Fruit fly (Drosophila melanogaster) whole organism, embryonic: ENCODE measurements around the gene CG4297.

Source experiments
- Adf1 ChIP-seq: fragments of 200-800 bp; sonication (Bioruptor generic); IDR thresholded peaks from 2 replicates; pipeline ENCODE4 v1.3.6; 2022; ENCODE audit warnings: missing biosample characterization, missing genetic modification characterization
- Atf6 ChIP-seq: fragments of 200-800 bp; sonication (Bioruptor generic); IDR thresholded peaks from 2 replicates; pipeline ENCODE4 v1.3.6; 2022; ENCODE audit warnings: missing biosample characterization, missing genetic modification characterization
- B-H2 ChIP-seq: fragments of 200-800 bp; sonication (Bioruptor generic); optimal IDR thresholded peaks from 2 replicates; lab custom pipeline; 2018; ENCODE audit warnings: missing biosample characterization, mild to moderate bottlenecking, missing genetic modification characterization
- CG10274 ChIP-seq: fragments of 200-800 bp; sonication (Bioruptor generic); optimal IDR thresholded peaks from 3 replicates; lab custom pipeline; 2017; ENCODE audit warnings: missing biosample characterization, mild to moderate bottlenecking, missing genetic modification characterization
- CG11560 ChIP-seq: fragments of 200-800 bp; sonication (Bioruptor generic); IDR thresholded peaks from 3 replicates; pipeline ENCODE4 v1.3.6; 2022; ENCODE audit warnings: missing biosample characterization, missing genetic modification characterization
- CG12769 ChIP-seq: fragments of 200-800 bp; sonication (Bioruptor generic); optimal IDR thresholded peaks from 2 replicates; lab custom pipeline; 2019; ENCODE audit warnings: missing biosample characterization, mild to moderate bottlenecking, missing genetic modification characterization, moderate library complexity
- CG15269 ChIP-seq: fragments of 200-800 bp; sonication (Bioruptor generic); optimal IDR thresholded peaks from 2 replicates; lab custom pipeline; 2018; ENCODE audit warnings: missing biosample characterization, mild to moderate bottlenecking, missing genetic modification characterization, moderate library complexity
- CG1602 ChIP-seq: fragments of 200-800 bp; sonication (Bioruptor generic); optimal IDR thresholded peaks from 3 replicates; lab custom pipeline; 2016; ENCODE audit warnings: missing biosample characterization, missing genetic modification characterization
- CG1603 ChIP-seq: fragments of 200-800 bp; sonication (Bioruptor generic); optimal IDR thresholded peaks from 2 replicates; lab custom pipeline; 2019; ENCODE audit warnings: missing biosample characterization, mild to moderate bottlenecking, missing genetic modification characterization, moderate library complexity
- CG17612 ChIP-seq: fragments of 200-800 bp; sonication (Bioruptor generic); IDR thresholded peaks from 2 replicates; pipeline ENCODE4 v1.3.6; 2022; ENCODE audit warnings: missing biosample characterization, missing genetic modification characterization
- CG17912 ChIP-seq: fragments of 200-800 bp; sonication (Bioruptor generic); optimal IDR thresholded peaks from 2 replicates; lab custom pipeline; 2018; ENCODE audit warnings: missing biosample characterization, mild to moderate bottlenecking, missing genetic modification characterization
- CG4282 ChIP-seq: fragments of 200-800 bp; sonication (Bioruptor generic); optimal IDR thresholded peaks from 2 replicates; lab custom pipeline; 2016; ENCODE audit warnings: missing biosample characterization, missing genetic modification characterization
- CG4707 ChIP-seq: fragments of 200-800 bp; sonication (Bioruptor generic); optimal IDR thresholded peaks from 2 replicates; lab custom pipeline; 2018; ENCODE audit warnings: missing biosample characterization, mild to moderate bottlenecking, missing genetic modification characterization, moderate library complexity
- CG5953 ChIP-seq: fragments of 200-800 bp; sonication (Bioruptor generic); IDR thresholded peaks from 2 replicates; pipeline ENCODE4 v1.3.6; 2022; ENCODE audit warnings: missing biosample characterization, missing genetic modification characterization
- CG7271 ChIP-seq: fragments of 200-800 bp; sonication (Bioruptor generic); optimal IDR thresholded peaks from 2 replicates; lab custom pipeline; 2018; ENCODE audit warnings: missing biosample characterization, mild to moderate bottlenecking, missing genetic modification characterization, moderate library complexity
- CG7372 ChIP-seq: fragments of 200-800 bp; sonication (Bioruptor generic); IDR thresholded peaks from 2 replicates; pipeline ENCODE4 v1.3.6; 2022; ENCODE audit warnings: missing biosample characterization, missing genetic modification characterization
- CG8359 ChIP-seq: fragments of 200-800 bp; sonication (Bioruptor generic); optimal IDR thresholded peaks from 2 replicates; lab custom pipeline; 2017; ENCODE audit warnings: missing biosample characterization, mild to moderate bottlenecking, missing genetic modification characterization, borderline replicate concordance
- CG9727 ChIP-seq: fragments of 200-800 bp; sonication (Bioruptor generic); optimal IDR thresholded peaks from 3 replicates; lab custom pipeline; 2017; ENCODE audit warnings: missing biosample characterization, mild to moderate bottlenecking, missing genetic modification characterization
- Dad ChIP-seq: fragments of 200-800 bp; sonication (Bioruptor generic); optimal IDR thresholded peaks from 3 replicates; lab custom pipeline; 2016; ENCODE audit warnings: missing biosample characterization, missing genetic modification characterization
- Dbx ChIP-seq: fragments of 200-800 bp; sonication (Bioruptor generic); IDR thresholded peaks from 3 replicates; pipeline ENCODE4 v1.3.6; 2022; ENCODE audit warnings: missing biosample characterization, missing genetic modification characterization
- Dek ChIP-seq: fragments of 200-800 bp; sonication (Bioruptor generic); optimal IDR thresholded peaks from 3 replicates; lab custom pipeline; 2019; ENCODE audit warnings: missing biosample characterization, mild to moderate bottlenecking, missing genetic modification characterization, moderate library complexity
- Dll ChIP-seq: fragments of 200-800 bp; sonication (Bioruptor generic); IDR thresholded peaks from 4 replicates; pipeline ENCODE4 v1.3.6; 2022; ENCODE audit warnings: missing biosample characterization, missing genetic modification characterization; ENCODE audit not compliant: partially characterized antibody
- Doc2 ChIP-seq: fragments of 200-800 bp; sonication (Bioruptor generic); IDR thresholded peaks from 2 replicates; pipeline ENCODE4 v1.3.6; 2022; ENCODE audit warnings: missing biosample characterization, missing genetic modification characterization
- Elba2 ChIP-seq: fragments of 200-800 bp; sonication (Bioruptor generic); optimal IDR thresholded peaks from 3 replicates; lab custom pipeline; 2016; ENCODE audit warnings: missing biosample characterization, missing genetic modification characterization
- HHEX ChIP-seq: fragments of 200-800 bp; sonication (Bioruptor generic); optimal IDR thresholded peaks from 3 replicates; lab custom pipeline; 2017; ENCODE audit warnings: missing biosample characterization, mild to moderate bottlenecking, missing genetic modification characterization, missing genetic modification reagents
- HLH4C ChIP-seq: fragments of 200-800 bp; sonication (Bioruptor generic); IDR thresholded peaks from 3 replicates; pipeline ENCODE4 v1.3.6; 2022; ENCODE audit warnings: missing biosample characterization, missing genetic modification characterization; ENCODE audit not compliant: partially characterized antibody
- Lpt ChIP-seq: fragments of >200 bp; optimal IDR thresholded peaks from 2 replicates; lab custom pipeline; 2018; ENCODE audit warnings: missing biosample characterization, missing genetic modification characterization
- Meics ChIP-seq: fragments of 200-800 bp; sonication (Bioruptor generic); optimal IDR thresholded peaks from 2 replicates; lab custom pipeline; 2017; ENCODE audit warnings: missing biosample characterization, mild to moderate bottlenecking, missing genetic modification characterization
- NC2β ChIP-seq: fragments of 200-800 bp; sonication (Bioruptor generic); optimal IDR thresholded peaks from 2 replicates; lab custom pipeline; 2016; ENCODE audit warnings: missing biosample characterization, missing genetic modification characterization
- PHDP ChIP-seq: fragments of 200-800 bp; sonication (Bioruptor generic); optimal IDR thresholded peaks from 3 replicates; lab custom pipeline; 2018; ENCODE audit warnings: missing biosample characterization, mild to moderate bottlenecking, missing genetic modification characterization, moderate library complexity
- Sin3A ChIP-seq: fragments of >200 bp; optimal IDR thresholded peaks from 2 replicates; lab custom pipeline; 2018
- Stat92E ChIP-seq, 3 experiments: fragments of >200 bp in 2 of 3; fragments of 200-800 bp in 1 of 3; sonication (Bioruptor generic) in 1 of 3; optimal IDR thresholded peaks; 2 replicates each; lab custom pipeline; 2017 to 2019; ENCODE audit warnings: missing biosample characterization in 3 of 3, missing genetic modification characterization in 3 of 3, mild to moderate bottlenecking in 1 of 3, moderate library complexity in 1 of 3
- TFAM ChIP-seq: fragments of 200-800 bp; sonication (Bioruptor generic); optimal IDR thresholded peaks from 2 replicates; lab custom pipeline; 2017; ENCODE audit warnings: missing biosample characterization, missing genetic modification characterization, inconsistent platforms
- aop ChIP-seq: fragments of 200-800 bp; sonication (Bioruptor generic); IDR thresholded peaks from 2 replicates; pipeline ENCODE4 v1.3.6; 2022; ENCODE audit warnings: missing biosample characterization, missing genetic modification characterization
- az2 ChIP-seq: fragments of 200-800 bp; sonication (Bioruptor generic); optimal IDR thresholded peaks from 3 replicates; lab custom pipeline; 2016; ENCODE audit warnings: missing biosample characterization, missing genetic modification characterization
- bsh ChIP-seq, 2 experiments: fragments of 200-800 bp; sonication (Bioruptor generic); optimal IDR thresholded peaks; 2 replicates each; lab custom pipeline; 2017 to 2018; ENCODE audit warnings: mild to moderate bottlenecking in 2 of 2, missing biosample characterization in 2 of 2, missing genetic modification characterization in 2 of 2, moderate library complexity in 1 of 2
- cad ChIP-seq: fragments of >200 bp; optimal IDR thresholded peaks from 2 replicates; lab custom pipeline; 2017; ENCODE audit warnings: missing biosample characterization, missing genetic modification characterization
- caup ChIP-seq: fragments of 200-800 bp; sonication (Bioruptor generic); optimal IDR thresholded peaks from 3 replicates; lab custom pipeline; 2017; ENCODE audit warnings: missing biosample characterization, mild to moderate bottlenecking, missing genetic modification characterization, moderate library complexity; ENCODE audit not compliant: severe bottlenecking
- disco-r ChIP-seq: fragments of 200-800 bp; sonication (Bioruptor generic); optimal IDR thresholded peaks from 2 replicates; lab custom pipeline; 2016; ENCODE audit warnings: missing biosample characterization, missing genetic modification characterization
- dmrt99B ChIP-seq: fragments of 200-800 bp; sonication (Bioruptor generic); optimal IDR thresholded peaks from 2 replicates; lab custom pipeline; 2018; ENCODE audit warnings: missing biosample characterization, mild to moderate bottlenecking, missing genetic modification characterization, moderate library complexity
- ewg ChIP-seq: fragments of 200-800 bp; sonication (Bioruptor generic); optimal IDR thresholded peaks from 3 replicates; lab custom pipeline; 2017; ENCODE audit warnings: mild to moderate bottlenecking, missing biosample characterization, missing genetic modification reagents, missing genetic modification characterization
- fd102C ChIP-seq: fragments of 200-800 bp; sonication (Bioruptor generic); optimal IDR thresholded peaks from 2 replicates; lab custom pipeline; 2018; ENCODE audit warnings: missing biosample characterization, mild to moderate bottlenecking, missing genetic modification characterization, moderate library complexity
- gce ChIP-seq: fragments of 200-800 bp; sonication (Bioruptor generic); IDR thresholded peaks from 3 replicates; pipeline ENCODE4 v1.3.6; 2022; ENCODE audit warnings: missing biosample characterization, missing genetic modification characterization
- ham ChIP-seq: fragments of 200-800 bp; sonication (Bioruptor generic); IDR thresholded peaks from 2 replicates; pipeline ENCODE4 v1.3.6; 2022; ENCODE audit warnings: missing biosample characterization, missing genetic modification characterization
- hth ChIP-seq: fragments of >200 bp; optimal IDR thresholded peaks from 2 replicates; lab custom pipeline; 2017; ENCODE audit warnings: inconsistent platforms
- insv ChIP-seq, 2 experiments: fragments of 200-800 bp; sonication (Bioruptor generic); optimal IDR thresholded peaks; 3 replicates each; lab custom pipeline; 2016 to 2018; ENCODE audit warnings: missing biosample characterization in 2 of 2, missing genetic modification characterization in 2 of 2
- jumu ChIP-seq: fragments of 200-800 bp; sonication (Bioruptor generic); optimal IDR thresholded peaks from 3 replicates; lab custom pipeline; 2016; ENCODE audit warnings: missing biosample characterization, missing genetic modification characterization
- repo ChIP-seq: fragments of 200-800 bp; sonication (Bioruptor generic); optimal IDR thresholded peaks from 2 replicates; lab custom pipeline; 2016; ENCODE audit warnings: missing biosample characterization, missing genetic modification characterization
- row ChIP-seq: fragments of 200-800 bp; sonication (Bioruptor generic); IDR thresholded peaks from 3 replicates; pipeline ENCODE4 v1.3.6; 2022; ENCODE audit warnings: missing biosample characterization, missing genetic modification characterization
- run ChIP-seq: fragments of 200-800 bp; sonication (Bioruptor generic); optimal IDR thresholded peaks from 3 replicates; lab custom pipeline; 2018; ENCODE audit warnings: missing biosample characterization, mild to moderate bottlenecking, missing genetic modification characterization

Gene CG4297

DNA sequence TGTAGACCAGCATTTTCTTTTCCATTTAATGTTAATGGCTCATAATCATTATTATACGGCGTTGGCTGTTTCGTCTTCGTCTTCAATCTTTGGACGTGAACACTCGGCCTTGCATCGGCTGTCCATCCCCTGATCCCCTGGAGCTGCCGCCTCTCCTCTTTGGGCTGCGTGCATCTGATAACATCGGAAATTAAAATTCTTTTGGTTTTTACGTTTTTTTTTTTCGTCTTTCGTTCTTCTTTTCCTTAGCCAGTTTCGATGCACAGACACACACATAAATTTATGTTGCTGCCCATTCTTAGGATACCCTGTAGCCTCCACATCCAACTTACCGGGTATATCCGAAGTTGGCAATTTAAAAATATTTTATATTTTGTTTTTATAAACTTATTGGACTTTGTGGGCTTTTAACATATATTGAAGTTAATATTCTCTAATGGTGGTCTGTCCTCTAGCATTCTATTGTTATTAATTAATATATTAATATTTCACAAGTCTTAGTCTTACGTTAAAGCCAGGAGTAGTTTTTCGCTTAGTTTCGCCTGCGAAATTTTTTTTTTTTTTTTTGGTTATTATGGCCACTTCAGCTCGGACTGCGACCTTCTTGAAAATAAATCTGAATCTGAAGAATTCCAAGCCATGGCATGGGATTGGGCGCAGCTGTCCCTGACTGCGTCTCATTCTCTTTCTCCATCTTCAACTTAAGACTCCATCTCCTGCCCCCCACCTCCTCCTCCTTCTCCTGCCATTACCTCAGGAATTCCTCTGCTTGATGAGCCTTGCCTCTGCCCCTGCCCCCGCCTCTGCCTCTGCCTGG, 31.2 kb downstream of the CG4297 start (continued):
- TF ChIP-seq CG1603 (tag; lab: Kevin White, UChicago) (no peak), gce (no peak), CG11560 (tag; lab: Robert Waterston, UW) (no peak), CG4707 (no peak), Lpt (GFP tag; lab: Kevin White, UChicago) (no peak), ham (no peak), row (GFP tag; lab: Robert Waterston, UW) (peak; percentile 54), CG9727 (GFP tag; lab: Kevin White, UChicago) (peak; percentile 85), bsh (GFP tag; optimal IDR thresholded peaks at IDR 0.05; lab: Kevin White, UChicago) (peak; percentile 71 to 85), CG7271 (tag; lab: Kevin White, UChicago) (no peak), Doc2 (GFP tag; lab: Robert Waterston, UW) (no peak), Atf6 (GFP tag; lab: Robert Waterston, UW) (no peak), run (tag; lab: Kevin White, UChicago) (no peak), CG7372 (GFP tag; lab: Robert Waterston, UW) (no peak), Adf1 (GFP tag; lab: Robert Waterston, UW) (no peak), jumu (GFP tag; lab: Kevin White, UChicago) (no peak), Stat92E (GFP tag; optimal IDR thresholded peaks at IDR 0.05; lab: Kevin White, UChicago) (peak in 1 of 3 experiments; percentile 17), CG5953 (GFP tag; lab: Robert Waterston, UW) (no peak), Meics (no peak), insv (GFP tag; optimal IDR thresholded peaks at IDR 0.05; lab: Kevin White, UChicago) (no peak), caup (GFP tag; lab: Kevin White, UChicago) (no peak), aop (no peak), CG12769 (tag; lab: Kevin White, UChicago) (no peak), Elba2 (GFP tag; lab: Kevin White, UChicago) (no peak), CG17612 (GFP tag; lab: Robert Waterston, UW) (no peak), Sin3A (lab: Kevin White, UChicago) (no peak), repo (GFP tag; lab: Kevin White, UChicago) (no peak), Dek (tag; lab: Kevin White, UChicago) (no peak), CG8359 (GFP tag; lab: Kevin White, UChicago) (no peak), Dbx (GFP tag; lab: Robert Waterston, UW) (no peak), fd102C (no peak), ewg (GFP tag; lab: Kevin White, UChicago) (no peak), Dll (GFP tag; lab: Robert Waterston, UW) (no peak), TFAM (no peak), HLH4C (GFP tag; lab: Robert Waterston, UW) (no peak), hth (lab: Kevin White, UChicago) (no peak), PHDP (peak; percentile 14), CG1602 (GFP tag; lab: Kevin White, UChicago) (peak; percentile 42), HHEX (no peak), CG4282 (no peak), NC2β (no peak), cad (GFP tag; lab: Kevin White, UChicago) (no peak), CG17912 (GFP tag; lab: Kevin White, UChicago) (no peak), CG15269 (tag; lab: Kevin White, UChicago) (no peak), Dad (GFP tag; lab: Kevin White, UChicago) (no peak), B-H2 (GFP tag; lab: Kevin White, UChicago) (no peak), CG10274 (GFP tag; lab: Kevin White, UChicago) (no peak), dmrt99B (tag; lab: Kevin White, UChicago) (no peak), disco-r (GFP tag; lab: Kevin White, UChicago) (no peak), az2 (GFP tag; lab: Kevin White, UChicago) (peak; percentile 30)
